Fruit fly (Drosophila melanogaster) whole organism, embryonic: ENCODE measurements around the gene spg.
A peak's percentile ranks its signal among the peaks of the same experiment; 100 is the strongest.

Source experiments
- Adf1 ChIP-seq: fragments of 200-800 bp; sonication (Bioruptor generic); IDR thresholded peaks from 2 replicates; pipeline ENCODE4 v1.3.6; 2022; ENCODE audit warnings: missing biosample characterization, missing genetic modification characterization
- Atf6 ChIP-seq: fragments of 200-800 bp; sonication (Bioruptor generic); IDR thresholded peaks from 2 replicates; pipeline ENCODE4 v1.3.6; 2022; ENCODE audit warnings: missing biosample characterization, missing genetic modification characterization
- Awh ChIP-seq: fragments of 200-800 bp; sonication (Bioruptor generic); IDR thresholded peaks from 2 replicates; pipeline ENCODE4, ENCODE4 v1.3.6; 2022; ENCODE audit warnings: missing biosample characterization, missing genetic modification characterization
- CG11085 ChIP-seq: fragments of 200-800 bp; sonication (Bioruptor generic); IDR thresholded peaks from 2 replicates; pipeline ENCODE4 v1.3.6; 2022; ENCODE audit warnings: missing biosample characterization, missing genetic modification characterization
- CG11093 ChIP-seq: fragments of 200-800 bp; sonication (Bioruptor generic); IDR thresholded peaks from 3 replicates; pipeline ENCODE4 v1.3.6; 2022; ENCODE audit warnings: missing biosample characterization, missing genetic modification characterization
- CG13123 ChIP-seq: fragments of 200-800 bp; sonication (Bioruptor generic); optimal IDR thresholded peaks from 2 replicates; lab custom pipeline; 2016; ENCODE audit warnings: missing biosample characterization, missing genetic modification characterization
- CG13424 ChIP-seq: fragments of 200-800 bp; sonication (Bioruptor generic); optimal IDR thresholded peaks from 2 replicates; lab custom pipeline; 2019; ENCODE audit warnings: missing biosample characterization, mild to moderate bottlenecking, missing genetic modification characterization, moderate library complexity
- CG13624 ChIP-seq: fragments of 200-800 bp; sonication (Bioruptor generic); optimal IDR thresholded peaks from 2 replicates; lab custom pipeline; 2016; ENCODE audit warnings: missing biosample characterization, missing genetic modification characterization
- CG14050 ChIP-seq: fragments of 200-800 bp; sonication (Bioruptor generic); IDR thresholded peaks from 3 replicates; pipeline ENCODE4 v1.3.6; 2022; ENCODE audit warnings: missing biosample characterization, missing genetic modification characterization
- CG14710 ChIP-seq: fragments of 200-800 bp; sonication (Bioruptor generic); optimal IDR thresholded peaks from 3 replicates; lab custom pipeline; 2019; ENCODE audit warnings: missing biosample characterization, mild to moderate bottlenecking, missing genetic modification characterization, moderate library complexity
- CG14965 ChIP-seq: fragments of 200-800 bp; sonication (Bioruptor generic); optimal IDR thresholded peaks from 2 replicates; lab custom pipeline; 2016; ENCODE audit warnings: missing biosample characterization, missing genetic modification characterization, borderline replicate concordance
- CG2199 ChIP-seq: fragments of 200-800 bp; sonication (Bioruptor generic); IDR thresholded peaks from 3 replicates; pipeline ENCODE4 v1.3.6; 2022; ENCODE audit warnings: missing biosample characterization, missing genetic modification characterization
- CG2678 ChIP-seq: fragments of 200-800 bp; sonication (Bioruptor generic); optimal IDR thresholded peaks from 3 replicates; lab custom pipeline; 2019; ENCODE audit warnings: missing biosample characterization, mild to moderate bottlenecking, missing genetic modification characterization, moderate library complexity
- CG3407 ChIP-seq: fragments of 200-800 bp; sonication (Bioruptor generic); optimal IDR thresholded peaks from 2 replicates; lab custom pipeline; 2018; ENCODE audit warnings: missing biosample characterization, mild to moderate bottlenecking, missing genetic modification characterization
- CG42726 ChIP-seq: fragments of 200-800 bp; sonication (Bioruptor generic); IDR thresholded peaks from 2 replicates; pipeline ENCODE4 v1.3.6; 2022; ENCODE audit warnings: missing biosample characterization, missing genetic modification characterization; ENCODE audit not compliant: partially characterized antibody
- CG6654 ChIP-seq: fragments of 200-800 bp; sonication (Bioruptor generic); optimal IDR thresholded peaks from 2 replicates; lab custom pipeline; 2017; ENCODE audit warnings: missing biosample characterization, mild to moderate bottlenecking, missing genetic modification characterization
- CG6683 ChIP-seq: fragments of 200-800 bp; sonication (Bioruptor generic); optimal IDR thresholded peaks from 2 replicates; lab custom pipeline; 2017; ENCODE audit warnings: missing biosample characterization, mild to moderate bottlenecking, missing genetic modification characterization, missing genetic modification reagents
- CG7372 ChIP-seq: fragments of 200-800 bp; sonication (Bioruptor generic); IDR thresholded peaks from 2 replicates; pipeline ENCODE4 v1.3.6; 2022; ENCODE audit warnings: missing biosample characterization, missing genetic modification characterization
- CG7786 ChIP-seq: fragments of 200-800 bp; sonication (Bioruptor generic); optimal IDR thresholded peaks from 2 replicates; lab custom pipeline; 2016; ENCODE audit warnings: missing biosample characterization, missing genetic modification characterization
- CG7987 ChIP-seq: fragments of 200-800 bp; sonication (Bioruptor generic); optimal IDR thresholded peaks from 2 replicates; lab custom pipeline; 2018; ENCODE audit warnings: missing biosample characterization, mild to moderate bottlenecking, missing genetic modification characterization, moderate library complexity
- CG9437 ChIP-seq: fragments of 200-800 bp; sonication (Bioruptor generic); optimal IDR thresholded peaks from 2 replicates; lab custom pipeline; 2018; ENCODE audit warnings: missing biosample characterization, mild to moderate bottlenecking, missing genetic modification characterization
- CG9727 ChIP-seq: fragments of 200-800 bp; sonication (Bioruptor generic); optimal IDR thresholded peaks from 3 replicates; lab custom pipeline; 2017; ENCODE audit warnings: missing biosample characterization, mild to moderate bottlenecking, missing genetic modification characterization
- CG9876 ChIP-seq: fragments of 200-800 bp; sonication (Bioruptor generic); optimal IDR thresholded peaks from 2 replicates; lab custom pipeline; 2016; ENCODE audit warnings: missing biosample characterization, missing genetic modification characterization
- D ChIP-seq, 2 experiments: fragments of 200-800 bp in 1 of 2; fragments of >200 bp in 1 of 2; sonication (Bioruptor generic) in 1 of 2; optimal IDR thresholded peaks; 2 replicates in 1 of 2; 3 replicates in 1 of 2; lab custom pipeline; 2017; ENCODE audit warnings: mild to moderate bottlenecking in 1 of 2, missing biosample characterization in 1 of 2, missing genetic modification characterization in 1 of 2, missing genetic modification reagents in 1 of 2
- D19A ChIP-seq: fragments of 200-800 bp; optimal IDR thresholded peaks from 3 replicates; lab custom pipeline; 2019; ENCODE audit warnings: missing biosample characterization, mild to moderate bottlenecking, missing genetic modification characterization, moderate library complexity
- D19B ChIP-seq: fragments of 200-800 bp; sonication (Bioruptor generic); optimal IDR thresholded peaks from 2 replicates; lab custom pipeline; 2017; ENCODE audit warnings: missing biosample characterization, mild to moderate bottlenecking, missing genetic modification characterization
- Dip2 ChIP-seq: fragments of 200-800 bp; sonication (Bioruptor generic); IDR thresholded peaks from 2 replicates; pipeline ENCODE4 v1.3.6; 2022; ENCODE audit warnings: missing biosample characterization, missing genetic modification characterization
- Gsc ChIP-seq: fragments of 200-800 bp; sonication (Bioruptor generic); IDR thresholded peaks from 2 replicates; pipeline ENCODE4 v1.3.6; 2022; ENCODE audit warnings: missing biosample characterization, missing genetic modification characterization
- PHDP ChIP-seq: fragments of 200-800 bp; sonication (Bioruptor generic); optimal IDR thresholded peaks from 3 replicates; lab custom pipeline; 2018; ENCODE audit warnings: missing biosample characterization, mild to moderate bottlenecking, missing genetic modification characterization, moderate library complexity
- Pdp1 ChIP-seq, 2 experiments: fragments of 200-800 bp; sonication (Bioruptor generic); optimal IDR thresholded peaks; 3 replicates each; lab custom pipeline; 2016; ENCODE audit warnings: missing biosample characterization in 2 of 2, missing genetic modification characterization in 2 of 2, mild to moderate bottlenecking in 1 of 2, moderate library complexity in 1 of 2
- Ravus ChIP-seq: fragments of 200-800 bp; sonication (Bioruptor generic); IDR thresholded peaks from 2 replicates; pipeline ENCODE4 v1.3.6; 2022; ENCODE audit warnings: missing biosample characterization, missing genetic modification characterization
- btn ChIP-seq: fragments of 200-800 bp; sonication (Bioruptor generic); optimal IDR thresholded peaks from 2 replicates; lab custom pipeline; 2016; ENCODE audit warnings: missing biosample characterization, missing genetic modification characterization
- corto ChIP-seq: fragments of 200-800 bp; sonication (Bioruptor generic); optimal IDR thresholded peaks from 2 replicates; lab custom pipeline; 2016; ENCODE audit warnings: missing biosample characterization, mild to moderate bottlenecking, missing genetic modification characterization, moderate library complexity
- eve ChIP-seq, 2 experiments: fragments of >200 bp; optimal IDR thresholded peaks; 2 replicates each; lab custom pipeline; 2017; ENCODE audit warnings: missing biosample characterization in 2 of 2, missing genetic modification characterization in 2 of 2
- exex ChIP-seq: fragments of 200-800 bp; sonication (Bioruptor generic); optimal IDR thresholded peaks from 4 replicates; lab custom pipeline; 2018; ENCODE audit warnings: missing biosample characterization, mild to moderate bottlenecking, missing genetic modification characterization, moderate library complexity
- gsb-n ChIP-seq: fragments of 200-800 bp; sonication (Bioruptor generic); optimal IDR thresholded peaks from 3 replicates; lab custom pipeline; 2018; ENCODE audit warnings: missing biosample characterization, mild to moderate bottlenecking, missing genetic modification characterization
- hb ChIP-seq: fragments of 200-800 bp; sonication (Bioruptor generic); IDR thresholded peaks from 3 replicates; pipeline ENCODE4 v1.3.6; 2022; ENCODE audit warnings: missing biosample characterization, missing genetic modification characterization; ENCODE audit not compliant: partially characterized antibody
- hkb ChIP-seq, 2 experiments: fragments of 200-800 bp in 1 of 2; fragments of >200 bp in 1 of 2; sonication (Bioruptor generic) in 1 of 2; IDR thresholded peaks in 1 of 2; optimal IDR thresholded peaks in 1 of 2; 2 replicates each; pipeline versions ENCODE4 v1.3.6 to Lab custom; 2017 to 2022; ENCODE audit warnings: missing biosample characterization in 1 of 2, missing genetic modification characterization in 1 of 2
- inv ChIP-seq: fragments of 200-800 bp; sonication (Bioruptor generic); IDR thresholded peaks from 2 replicates; pipeline ENCODE4 v1.3.6; 2022; ENCODE audit warnings: missing biosample characterization, missing genetic modification characterization; ENCODE audit not compliant: partially characterized antibody
- kay ChIP-seq: fragments of 200-800 bp; sonication (Bioruptor generic); optimal IDR thresholded peaks from 2 replicates; lab custom pipeline; 2016; ENCODE audit warnings: missing biosample characterization, missing genetic modification characterization
- luna ChIP-seq: fragments of 200-800 bp; sonication (Bioruptor generic); optimal IDR thresholded peaks from 2 replicates; lab custom pipeline; 2016; ENCODE audit warnings: missing biosample characterization, missing genetic modification characterization
- prd ChIP-seq, 3 experiments: fragments of >200 bp in 2 of 3; fragments of 200-800 bp in 1 of 3; sonication (Bioruptor generic) in 1 of 3; optimal IDR thresholded peaks in 2 of 3; IDR thresholded peaks in 1 of 3; 2 replicates in 2 of 3; 3 replicates in 1 of 3; pipeline versions ENCODE4 v1.3.6 to Lab custom; 2017 to 2022; ENCODE audit warnings: missing biosample characterization in 1 of 3, missing genetic modification characterization in 1 of 3
- psq ChIP-seq: fragments of 200-800 bp; sonication (Bioruptor generic); optimal IDR thresholded peaks from 2 replicates; lab custom pipeline; 2017; ENCODE audit warnings: missing biosample characterization, missing genetic modification characterization
- tin ChIP-seq: fragments of 200-800 bp; sonication (Bioruptor generic); optimal IDR thresholded peaks from 3 replicates; lab custom pipeline; 2016; ENCODE audit warnings: missing biosample characterization, missing genetic modification characterization
- tio ChIP-seq: fragments of 200-800 bp; sonication (Bioruptor generic); optimal IDR thresholded peaks from 2 replicates; lab custom pipeline; 2017; ENCODE audit warnings: missing biosample characterization, missing genetic modification characterization, inconsistent platforms
- vfl ChIP-seq: fragments of 200-800 bp; sonication (Bioruptor generic); optimal IDR thresholded peaks from 2 replicates; lab custom pipeline; 2016; ENCODE audit warnings: missing biosample characterization, missing genetic modification characterization
- zen2 ChIP-seq: fragments of 200-800 bp; sonication (Bioruptor generic); IDR thresholded peaks from 3 replicates; pipeline ENCODE4 v1.3.6; 2022; ENCODE audit warnings: missing biosample characterization, missing genetic modification characterization; ENCODE audit not compliant: partially characterized antibody

spg gene

DNA sequence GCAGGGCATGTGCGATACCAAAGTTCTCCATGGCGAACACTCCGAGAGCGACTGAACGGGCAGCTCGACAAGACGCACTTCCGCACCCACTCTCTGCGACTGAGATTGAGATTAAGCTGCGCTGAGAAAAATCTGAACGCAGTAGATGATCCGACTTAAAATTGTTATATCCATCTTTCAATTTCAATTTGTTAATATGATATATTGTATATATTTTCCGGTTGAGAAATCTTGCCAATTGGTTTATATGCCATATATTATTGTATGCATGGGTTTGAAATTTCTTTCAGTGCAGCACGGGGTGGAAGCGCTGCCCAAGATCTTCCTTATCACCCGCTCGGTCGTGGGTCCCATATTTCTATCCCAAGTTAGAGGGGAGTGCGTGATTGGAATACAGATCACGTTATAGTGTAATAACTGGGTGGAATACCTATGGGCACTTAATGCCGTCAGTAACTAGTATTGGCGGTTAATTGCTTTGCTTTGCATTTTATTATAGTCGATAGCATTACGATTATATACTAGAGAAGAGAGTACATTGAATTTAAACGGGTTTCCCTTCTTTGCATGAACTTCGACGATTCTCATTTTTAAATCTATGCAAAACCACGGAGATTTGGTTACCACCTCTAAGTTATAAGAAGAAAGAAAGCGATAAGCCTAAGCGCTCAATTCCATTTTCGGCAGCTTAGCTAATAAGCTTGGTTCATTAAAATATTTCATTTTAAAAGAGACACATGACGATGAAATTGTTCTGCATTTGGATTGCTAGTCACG is 35.2 kb downstream of the spg start, which contains the start of the genes Nepl19 and Nepl20 (continued):
- peak; percentile 25 for TF ChIP-seq kay (GFP tag; lab: Kevin White, UChicago)
- peak; percentile 71 for TF ChIP-seq vfl (GFP tag; lab: Kevin White, UChicago)
- no peak for TF ChIP-seq hb (GFP tag; lab: Robert Waterston, UW)
- peak; percentile 33 for TF ChIP-seq D19B (GFP tag; lab: Kevin White, UChicago)
- TF ChIP-seq D19A (tag; lab: Kevin White, UChicago), result peak; percentile 70
- peak; percentile 89 for TF ChIP-seq CG2678 (tag; lab: Kevin White, UChicago)
- peak; percentile 78 for TF ChIP-seq Atf6 (GFP tag; lab: Robert Waterston, UW)
- peak; percentile 21 for TF ChIP-seq exex (tag; lab: Kevin White, UChicago)
- TF ChIP-seq CG9876, result no peak
- TF ChIP-seq Pdp1 (GFP tag; optimal IDR thresholded peaks at IDR 0.05; lab: Kevin White, UChicago), result peak; percentile 48 to 63
- TF ChIP-seq eve (GFP tag; optimal IDR thresholded peaks at IDR 0.05; lab: Kevin White, UChicago), result no peak
- peak; percentile 34; the same call in 1 of the 2 replicates for TF ChIP-seq Ravus
- TF ChIP-seq CG3407 (GFP tag; lab: Kevin White, UChicago), result peak; percentile 52
- TF ChIP-seq CG6654, result peak; percentile 35
- TF ChIP-seq Awh, result peak; percentile 69
- peak; percentile 77 for TF ChIP-seq tin (GFP tag; lab: Kevin White, UChicago)
- TF ChIP-seq CG14710 (tag; lab: Kevin White, UChicago), result peak; percentile 69
- TF ChIP-seq zen2 (GFP tag; lab: Robert Waterston, UW), result no peak
- TF ChIP-seq prd (optimal IDR thresholded peaks at IDR 0.05; lab: Kevin White, UChicago), result no peak
- peak; percentile 88 for TF ChIP-seq prd (GFP tag; IDR thresholded peaks at IDR 0.05; lab: Robert Waterston, UW)
- peak; percentile 63 for TF ChIP-seq CG7987 (GFP tag; lab: Kevin White, UChicago)
- TF ChIP-seq CG7372 (GFP tag; lab: Robert Waterston, UW), result peak; percentile 80
- TF ChIP-seq inv (GFP tag; lab: Robert Waterston, UW), result no peak
- peak; percentile 83 for TF ChIP-seq CG9727 (GFP tag; lab: Kevin White, UChicago)
- TF ChIP-seq CG6683, result peak; percentile 67
- peak; percentile 61 for TF ChIP-seq CG11085
- TF ChIP-seq CG13123 (GFP tag; lab: Kevin White, UChicago), result no peak
- TF ChIP-seq CG2199 (GFP tag; lab: Robert Waterston, UW), result no peak
- peak; percentile 50; the same call in 2 of the 3 replicates for TF ChIP-seq CG14050 (GFP tag; lab: Robert Waterston, UW)
- TF ChIP-seq gsb-n (tag; lab: Kevin White, UChicago), result peak; percentile 66
- TF ChIP-seq btn (GFP tag; lab: Kevin White, UChicago), result no peak
- no peak for TF ChIP-seq luna (GFP tag; lab: Kevin White, UChicago)
- TF ChIP-seq Dip2, result no peak
- peak; percentile 76 for TF ChIP-seq CG13424
- no peak for TF ChIP-seq PHDP (tag; lab: Kevin White, UChicago)
- TF ChIP-seq D (optimal IDR thresholded peaks at IDR 0.05; lab: Kevin White, UChicago), result no peak
- peak; percentile 70 for TF ChIP-seq D (GFP tag; optimal IDR thresholded peaks at IDR 0.05; lab: Kevin White, UChicago)
- no peak for TF ChIP-seq CG42726 (GFP tag; lab: Robert Waterston, UW)
- peak; percentile 49 for TF ChIP-seq CG9437 (GFP tag; lab: Kevin White, UChicago)
- peak; percentile 46 for TF ChIP-seq Adf1 (GFP tag; lab: Robert Waterston, UW)
- TF ChIP-seq CG11093, result peak; percentile 77; the same call in 2 of the 3 replicates
- TF ChIP-seq CG14965 (GFP tag; lab: Kevin White, UChicago), result no peak
- peak; percentile 49 for TF ChIP-seq Gsc (GFP tag; lab: Robert Waterston, UW)
- no peak for TF ChIP-seq psq (GFP tag; lab: Kevin White, UChicago)
- TF ChIP-seq CG13624 (GFP tag; lab: Kevin White, UChicago), result peak; percentile 50
- TF ChIP-seq hkb (optimal IDR thresholded peaks at IDR 0.05; lab: Kevin White, UChicago), result no peak
- peak; percentile 78 for TF ChIP-seq hkb (GFP tag; IDR thresholded peaks at IDR 0.05; lab: Robert Waterston, UW)
- peak; percentile 43 for TF ChIP-seq CG7786 (GFP tag; lab: Kevin White, UChicago)
- peak; percentile 40 for TF ChIP-seq tio (GFP tag; lab: Kevin White, UChicago)
- peak; percentile 46 for TF ChIP-seq corto (GFP tag; lab: Kevin White, UChicago)
